Worm (Caenorhabditis elegans): Measurements from ENCODE around the gene F16G10.14.

Gene F16G10.14

DNA sequence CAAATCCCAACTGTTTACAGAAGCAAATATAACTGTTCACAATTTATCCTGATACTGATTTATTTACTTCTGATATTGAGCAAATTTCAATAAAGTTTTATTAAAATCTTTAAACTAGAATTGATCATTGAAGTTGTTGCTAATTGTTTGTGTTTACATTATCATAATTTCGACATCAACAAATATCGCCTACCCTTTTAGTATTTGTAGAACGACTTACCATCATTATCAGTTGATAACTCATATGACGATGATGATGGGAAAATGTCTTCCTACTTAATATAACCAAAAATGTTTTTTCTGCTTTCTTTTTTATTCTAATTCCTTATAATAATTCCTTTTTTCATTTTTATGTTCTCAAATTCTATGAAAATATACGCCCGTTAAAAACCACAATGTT is 21.9 kb upstream of the F16G10.14 start:
- no peak for TF ChIP-seq ceh-83 (GFP tag; optimal IDR thresholded peaks at IDR 0.05)
- no peak for TF ChIP-seq ztf-11 (tag; optimal IDR thresholded peaks at IDR 0.05)
- TF ChIP-seq sem-2 (GFP tag; optimal IDR thresholded peaks at IDR 0.05): no peak
- TF ChIP-seq nhr-2 (tag; optimal IDR thresholded peaks at IDR 0.05): no peak
- no peak for TF ChIP-seq blmp-1 (tag; optimal IDR thresholded peaks at IDR 0.05)
- TF ChIP-seq nhr-12 (tag; optimal IDR thresholded peaks at IDR 0.05): no peak
- TF ChIP-seq cnd-1 (tag; optimal IDR thresholded peaks at IDR 0.05): no peak
- no peak for TF ChIP-seq elt-3 (tag; optimal IDR thresholded peaks at IDR 0.05)
- no peak for TF ChIP-seq nhr-28 (tag; optimal IDR thresholded peaks at IDR 0.05)
- TF ChIP-seq mls-2 (tag; optimal IDR thresholded peaks at IDR 0.05): no peak
- no peak for TF ChIP-seq nhr-76 (tag; optimal IDR thresholded peaks at IDR 0.05)
- no peak for TF ChIP-seq ces-1 (GFP tag; optimal IDR thresholded peaks at IDR 0.05)
- TF ChIP-seq ceh-39 (tag; optimal IDR thresholded peaks at IDR 0.05): no peak
- TF ChIP-seq unc-120 (tag; optimal IDR thresholded peaks at IDR 0.05; ENCODE audit: poor library complexity, severe bottlenecking): no peak
- TF ChIP-seq sptf-1 (tag; optimal IDR thresholded peaks at IDR 0.05): no peak
- TF ChIP-seq snpc-4 (tag; optimal IDR thresholded peaks at IDR 0.05): no peak
- TF ChIP-seq mab-5 (tag; optimal IDR thresholded peaks at IDR 0.05): no peak
- TF ChIP-seq ham-2 (GFP tag; optimal IDR thresholded peaks at IDR 0.05): no peak
- no peak for TF ChIP-seq lin-13 (tag; optimal IDR thresholded peaks at IDR 0.05)

DNA sequence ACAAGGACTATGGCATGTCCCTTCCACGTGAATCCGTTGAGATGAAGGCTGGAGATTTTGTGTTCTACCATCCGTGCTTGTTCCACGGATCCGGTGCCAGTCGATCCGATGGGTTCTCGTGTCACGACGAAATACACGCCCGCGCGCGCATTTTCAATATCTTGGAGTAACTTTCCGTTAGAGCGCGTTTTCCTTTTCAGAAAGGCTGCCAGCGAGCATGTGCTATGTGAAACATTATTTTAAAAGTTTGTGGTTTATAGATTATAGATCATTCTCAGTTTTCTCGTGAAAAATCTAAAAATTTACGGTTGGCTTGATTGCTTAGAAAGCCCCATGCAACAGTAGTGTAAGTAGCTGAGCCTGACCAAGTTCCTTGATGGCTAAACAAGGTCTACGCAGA is 20.1 kb upstream of the F16G10.14 start, which contains the start of gene fbxc-20:
Gene fbxc-20, plus strand, starts transcription at position 301 of the 400 bp plus-strand sequence.
- TF ChIP-seq flh-1 (GFP tag; optimal IDR thresholded peaks at IDR 0.05): no peak
- no peak for TF ChIP-seq tbx-8 (GFP tag; optimal IDR thresholded peaks at IDR 0.05)
- no peak for TF ChIP-seq bed-3 (GFP tag; optimal IDR thresholded peaks at IDR 0.05)
- TF ChIP-seq nhr-237 (tag; optimal IDR thresholded peaks at IDR 0.05): no peak
- TF ChIP-seq ztf-11 (tag; optimal IDR thresholded peaks at IDR 0.05): no peak
- TF ChIP-seq lin-13 (tag; optimal IDR thresholded peaks at IDR 0.05): no peak
- no peak for TF ChIP-seq nhr-28 (tag; optimal IDR thresholded peaks at IDR 0.05)
- TF ChIP-seq zip-8 (tag; optimal IDR thresholded peaks at IDR 0.05): no peak
- TF ChIP-seq ceh-39 (tag; optimal IDR thresholded peaks at IDR 0.05): no peak
- no peak for TF ChIP-seq lsy-2 (tag; optimal IDR thresholded peaks at IDR 0.05)
- no peak for TF ChIP-seq ces-1 (GFP tag; optimal IDR thresholded peaks at IDR 0.05)
- no peak for TF ChIP-seq sptf-1 (tag; optimal IDR thresholded peaks at IDR 0.05)
- TF ChIP-seq ceh-43 (GFP tag; optimal IDR thresholded peaks at IDR 0.05): no peak
- no peak for TF ChIP-seq unc-39 (tag; optimal IDR thresholded peaks at IDR 0.05)
- TF ChIP-seq sem-2 (GFP tag; optimal IDR thresholded peaks at IDR 0.05): no peak

DNA sequence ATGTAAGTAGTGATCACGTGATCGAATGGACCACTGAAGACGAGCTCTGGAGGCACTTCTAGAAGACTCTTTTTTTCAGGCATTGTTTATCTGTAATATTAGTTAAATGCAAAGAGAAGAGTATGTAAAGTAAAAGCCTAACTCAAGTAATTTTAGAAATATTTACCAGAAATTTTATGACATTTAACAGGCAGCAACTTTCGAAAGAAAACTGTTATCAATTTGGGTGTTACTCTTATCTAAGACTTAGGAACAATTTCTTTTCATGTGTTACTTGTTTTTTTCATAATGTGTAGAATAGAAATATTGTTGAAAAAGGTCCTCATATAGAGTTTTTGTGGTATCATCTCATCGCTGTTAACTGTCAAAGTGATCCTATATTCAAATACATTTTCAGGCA is 19.1 kb upstream of the F16G10.14 start, which contains the start of the genes F42G2.5 and F42G2.7:
Gene F42G2.5, minus strand, starts transcription at position 101 of the 400 bp plus-strand sequence.
Gene F42G2.7, plus strand, starts transcription at position 270 of the 400 bp plus-strand sequence.
- no peak for TF ChIP-seq mab-5 (tag; optimal IDR thresholded peaks at IDR 0.05)
- no peak for TF ChIP-seq flh-1 (GFP tag; optimal IDR thresholded peaks at IDR 0.05)
- TF ChIP-seq ceh-43 (GFP tag; optimal IDR thresholded peaks at IDR 0.05): no peak
- no peak for TF ChIP-seq cnd-1 (tag; optimal IDR thresholded peaks at IDR 0.05)
- no peak for TF ChIP-seq nhr-12 (tag; optimal IDR thresholded peaks at IDR 0.05)
- no peak for TF ChIP-seq unc-62 (GFP tag; optimal IDR thresholded peaks at IDR 0.05)
- no peak for TF ChIP-seq nhr-76 (tag; optimal IDR thresholded peaks at IDR 0.05)
- TF ChIP-seq sem-2 (GFP tag; optimal IDR thresholded peaks at IDR 0.05): no peak
- TF ChIP-seq ztf-11 (tag; optimal IDR thresholded peaks at IDR 0.05): no peak
- no peak for TF ChIP-seq hlh-1 (tag; optimal IDR thresholded peaks at IDR 0.05)
- TF ChIP-seq unc-39 (tag; optimal IDR thresholded peaks at IDR 0.05): no peak

DNA sequence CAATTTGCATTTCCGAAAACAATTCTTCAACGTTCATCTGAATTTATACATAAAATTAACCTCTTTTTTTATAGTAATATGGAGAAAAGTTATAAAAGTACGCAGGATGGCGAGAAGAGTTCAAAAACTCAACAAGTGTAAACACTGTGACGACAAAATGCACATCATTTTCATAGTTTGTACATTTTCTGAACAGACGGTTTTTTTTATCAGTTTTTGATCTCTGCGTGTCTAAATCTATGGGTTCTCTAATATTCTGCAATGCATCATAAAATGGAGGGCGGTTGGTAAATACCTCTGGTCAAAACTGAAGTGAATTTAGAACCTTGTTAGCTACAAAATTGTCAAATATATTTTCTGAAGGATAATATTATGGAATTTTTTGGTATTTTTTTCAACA is 16.7 kb upstream of the F16G10.14 start, which contains the start of gene fbxa-4:
Gene fbxa-4, minus strand, starts transcription at position 93 of the 400 bp plus-strand sequence.
- TF ChIP-seq nhr-237 (tag; optimal IDR thresholded peaks at IDR 0.05) (no peak), sem-2 (GFP tag; optimal IDR thresholded peaks at IDR 0.05) (no peak), pha-4 (tag; optimal IDR thresholded peaks at IDR 0.05) (no peak), ceh-43 (GFP tag; optimal IDR thresholded peaks at IDR 0.05) (no peak), elt-3 (tag; optimal IDR thresholded peaks at IDR 0.05) (no peak), ceh-39 (tag; optimal IDR thresholded peaks at IDR 0.05) (no peak), unc-120 (tag; optimal IDR thresholded peaks at IDR 0.05; ENCODE audit: poor library complexity, severe bottlenecking) (no peak), nhr-28 (tag; optimal IDR thresholded peaks at IDR 0.05) (no peak), nhr-2 (tag; optimal IDR thresholded peaks at IDR 0.05) (no peak), unc-39 (tag; optimal IDR thresholded peaks at IDR 0.05) (no peak), nhr-76 (tag; optimal IDR thresholded peaks at IDR 0.05) (no peak), ham-2 (GFP tag; optimal IDR thresholded peaks at IDR 0.05) (no peak), ztf-11 (tag; optimal IDR thresholded peaks at IDR 0.05) (no peak), mep-1 (tag; optimal IDR thresholded peaks at IDR 0.05) (no peak), ces-1 (GFP tag; optimal IDR thresholded peaks at IDR 0.05) (no peak), drap-1 (GFP tag; optimal IDR thresholded peaks at IDR 0.05) (no peak), mls-2 (tag; optimal IDR thresholded peaks at IDR 0.05) (no peak), zip-8 (tag; optimal IDR thresholded peaks at IDR 0.05) (no peak), mab-5 (tag; optimal IDR thresholded peaks at IDR 0.05) (no peak), unc-62 (GFP tag; optimal IDR thresholded peaks at IDR 0.05) (no peak)
